Fruit fly (Drosophila melanogaster) whole organism, embryonic: Measurements from ENCODE around the gene mRpL19.

ENCODE experiments used
- Atf-2 ChIP-seq: fragments of 200-800 bp; sonication (Bioruptor generic); optimal IDR thresholded peaks from 2 replicates; lab custom pipeline; 2016; ENCODE audit warnings: missing biosample characterization, missing genetic modification characterization
- B-H1 ChIP-seq: fragments of 200-800 bp; sonication (Bioruptor generic); IDR thresholded peaks from 3 replicates; pipeline ENCODE4 v1.3.6; 2022; ENCODE audit warnings: missing biosample characterization, missing genetic modification characterization
- CG13624 ChIP-seq: fragments of 200-800 bp; sonication (Bioruptor generic); optimal IDR thresholded peaks from 2 replicates; lab custom pipeline; 2016; ENCODE audit warnings: missing biosample characterization, missing genetic modification characterization
- CG14441 ChIP-seq: fragments of 200-800 bp; sonication (Bioruptor generic); IDR thresholded peaks from 2 replicates; pipeline ENCODE4 v1.3.6; 2022; ENCODE audit warnings: missing biosample characterization, missing genetic modification characterization
- CG14965 ChIP-seq: fragments of 200-800 bp; sonication (Bioruptor generic); optimal IDR thresholded peaks from 2 replicates; lab custom pipeline; 2016; ENCODE audit warnings: missing biosample characterization, missing genetic modification characterization, borderline replicate concordance
- CG15479 ChIP-seq: fragments of 200-800 bp; sonication (Bioruptor generic); optimal IDR thresholded peaks from 3 replicates; lab custom pipeline; 2019; ENCODE audit warnings: missing biosample characterization, mild to moderate bottlenecking, missing genetic modification characterization, moderate library complexity
- CG15514 ChIP-seq: fragments of 200-800 bp; sonication (Bioruptor generic); optimal IDR thresholded peaks from 3 replicates; lab custom pipeline; 2017; ENCODE audit warnings: missing biosample characterization, missing genetic modification characterization, mild to moderate bottlenecking, moderate library complexity, missing genetic modification reagents
- CG16815 ChIP-seq: fragments of 200-800 bp; sonication (Bioruptor generic); optimal IDR thresholded peaks from 3 replicates; lab custom pipeline; 2017; ENCODE audit warnings: missing biosample characterization, mild to moderate bottlenecking, missing genetic modification characterization
- CG17568 ChIP-seq: fragments of 200-800 bp; sonication (Bioruptor generic); optimal IDR thresholded peaks from 2 replicates; lab custom pipeline; 2018; ENCODE audit warnings: missing biosample characterization, mild to moderate bottlenecking, missing genetic modification characterization, moderate library complexity
- CG1792 ChIP-seq: fragments of 200-800 bp; sonication (Bioruptor generic); optimal IDR thresholded peaks from 2 replicates; lab custom pipeline; 2016; ENCODE audit warnings: missing biosample characterization, missing genetic modification characterization
- CG2712 ChIP-seq: fragments of 200-800 bp; optimal IDR thresholded peaks from 3 replicates; lab custom pipeline; 2019; ENCODE audit warnings: missing biosample characterization, mild to moderate bottlenecking, missing genetic modification characterization, moderate library complexity
- CG30431 ChIP-seq: fragments of 200-800 bp; sonication (Bioruptor generic); optimal IDR thresholded peaks from 2 replicates; lab custom pipeline; 2017; ENCODE audit warnings: missing biosample characterization, missing genetic modification characterization
- CG42726 ChIP-seq: fragments of 200-800 bp; sonication (Bioruptor generic); IDR thresholded peaks from 2 replicates; pipeline ENCODE4 v1.3.6; 2022; ENCODE audit warnings: missing biosample characterization, missing genetic modification characterization; ENCODE audit not compliant: partially characterized antibody
- CG43689 ChIP-seq: fragments of 200-800 bp; sonication (Bioruptor generic); IDR thresholded peaks from 2 replicates; pipeline ENCODE4 v1.3.6; 2022; ENCODE audit warnings: missing biosample characterization, missing genetic modification characterization
- CG6254 ChIP-seq: fragments of 200-800 bp; sonication (Bioruptor generic); optimal IDR thresholded peaks from 3 replicates; lab custom pipeline; 2017; ENCODE audit warnings: mild to moderate bottlenecking, missing biosample characterization, missing genetic modification reagents, missing genetic modification characterization
- CTCF ChIP-seq: fragments of 200-800 bp; sonication (Bioruptor generic); optimal IDR thresholded peaks from 2 replicates; lab custom pipeline; 2017; ENCODE audit warnings: missing biosample characterization, mild to moderate bottlenecking, missing genetic modification characterization, moderate library complexity
- CrebB ChIP-seq: fragments of 200-800 bp; sonication (Bioruptor generic); optimal IDR thresholded peaks from 3 replicates; lab custom pipeline; 2018; ENCODE audit warnings: missing biosample characterization, mild to moderate bottlenecking, missing genetic modification characterization
- Dad ChIP-seq: fragments of 200-800 bp; sonication (Bioruptor generic); optimal IDR thresholded peaks from 3 replicates; lab custom pipeline; 2016; ENCODE audit warnings: missing biosample characterization, missing genetic modification characterization
- Hand ChIP-seq: fragments of 200-800 bp; sonication (Bioruptor generic); optimal IDR thresholded peaks from 2 replicates; lab custom pipeline; 2017; ENCODE audit warnings: mild to moderate bottlenecking, missing biosample characterization, missing genetic modification reagents, missing genetic modification characterization
- Max ChIP-seq: fragments of 200-800 bp; sonication (Bioruptor generic); optimal IDR thresholded peaks from 2 replicates; lab custom pipeline; 2016; ENCODE audit warnings: missing biosample characterization, mild to moderate bottlenecking, missing genetic modification characterization
- Mrtf ChIP-seq: fragments of 200-800 bp; sonication (Bioruptor generic); IDR thresholded peaks from 3 replicates; pipeline ENCODE4 v1.3.6; 2022; ENCODE audit warnings: missing biosample characterization, missing genetic modification characterization
- NFAT ChIP-seq: fragments of 200-800 bp; sonication (Bioruptor generic); IDR thresholded peaks from 2 replicates; pipeline ENCODE4 v1.3.6; 2022; ENCODE audit warnings: missing biosample characterization, missing genetic modification characterization
- PHDP ChIP-seq: fragments of 200-800 bp; sonication (Bioruptor generic); optimal IDR thresholded peaks from 3 replicates; lab custom pipeline; 2018; ENCODE audit warnings: missing biosample characterization, mild to moderate bottlenecking, missing genetic modification characterization, moderate library complexity
- Ptx1 ChIP-seq: fragments of 200-800 bp; sonication (Bioruptor generic); IDR thresholded peaks from 2 replicates; pipeline ENCODE4 v1.3.6; 2022; ENCODE audit warnings: missing biosample characterization, missing genetic modification characterization
- Trl ChIP-seq, 3 experiments: fragments of >200 bp in 2 of 3; fragments of 200-800 bp in 1 of 3; sonication (Bioruptor generic) in 1 of 3; optimal IDR thresholded peaks; 2 replicates in 1 of 3; 3 replicates in 2 of 3; lab custom pipeline; 2016 to 2017; ENCODE audit warnings: missing biosample characterization in 1 of 3, missing genetic modification characterization in 1 of 3
- bab2 ChIP-seq: fragments of 200-800 bp; sonication (Bioruptor generic); optimal IDR thresholded peaks from 2 replicates; lab custom pipeline; 2016; ENCODE audit warnings: missing biosample characterization, missing genetic modification characterization
- cg ChIP-seq: fragments of 200-800 bp; sonication (Bioruptor generic); optimal IDR thresholded peaks from 3 replicates; lab custom pipeline; 2019; ENCODE audit warnings: missing biosample characterization, mild to moderate bottlenecking, missing genetic modification characterization, moderate library complexity
- corto ChIP-seq: fragments of 200-800 bp; sonication (Bioruptor generic); optimal IDR thresholded peaks from 2 replicates; lab custom pipeline; 2016; ENCODE audit warnings: missing biosample characterization, mild to moderate bottlenecking, missing genetic modification characterization, moderate library complexity
- dan ChIP-seq: fragments of 200-800 bp; sonication (Bioruptor generic); IDR thresholded peaks from 2 replicates; pipeline ENCODE4 v1.3.6; 2022; ENCODE audit warnings: missing biosample characterization, missing genetic modification characterization
- exex ChIP-seq: fragments of 200-800 bp; sonication (Bioruptor generic); optimal IDR thresholded peaks from 4 replicates; lab custom pipeline; 2018; ENCODE audit warnings: missing biosample characterization, mild to moderate bottlenecking, missing genetic modification characterization, moderate library complexity
- ftz-f1 ChIP-seq: fragments of 200-800 bp; sonication (Bioruptor generic); optimal IDR thresholded peaks from 2 replicates; lab custom pipeline; 2016; ENCODE audit warnings: missing biosample characterization, missing genetic modification characterization
- gro ChIP-seq: fragments of 200-800 bp; sonication (Bioruptor generic); optimal IDR thresholded peaks from 2 replicates; lab custom pipeline; 2016; ENCODE audit warnings: missing biosample characterization, missing genetic modification characterization
- gsb-n ChIP-seq: fragments of 200-800 bp; sonication (Bioruptor generic); optimal IDR thresholded peaks from 3 replicates; lab custom pipeline; 2018; ENCODE audit warnings: missing biosample characterization, mild to moderate bottlenecking, missing genetic modification characterization
- hb ChIP-seq: fragments of 200-800 bp; sonication (Bioruptor generic); IDR thresholded peaks from 3 replicates; pipeline ENCODE4 v1.3.6; 2022; ENCODE audit warnings: missing biosample characterization, missing genetic modification characterization; ENCODE audit not compliant: partially characterized antibody
- knrl ChIP-seq: fragments of 200-800 bp; sonication (Bioruptor generic); IDR thresholded peaks from 3 replicates; pipeline ENCODE4 v1.3.6; 2022; ENCODE audit warnings: missing biosample characterization, missing genetic modification characterization; ENCODE audit not compliant: partially characterized antibody
- mirr ChIP-seq: fragments of 200-800 bp; sonication (Bioruptor generic); optimal IDR thresholded peaks from 3 replicates; lab custom pipeline; 2018; ENCODE audit warnings: missing biosample characterization, mild to moderate bottlenecking, missing genetic modification characterization
- nom ChIP-seq: fragments of 200-800 bp; sonication (Bioruptor generic); optimal IDR thresholded peaks from 2 replicates; lab custom pipeline; 2017; ENCODE audit warnings: missing biosample characterization, missing genetic modification characterization, mild to moderate bottlenecking, moderate library complexity, missing genetic modification reagents
- odd ChIP-seq: fragments of 200-800 bp; sonication (Bioruptor generic); optimal IDR thresholded peaks from 2 replicates; lab custom pipeline; 2017; ENCODE audit warnings: missing biosample characterization, mild to moderate bottlenecking, missing genetic modification characterization
- pfk ChIP-seq: fragments of 200-800 bp; sonication (Bioruptor generic); optimal IDR thresholded peaks from 2 replicates; lab custom pipeline; 2018; ENCODE audit warnings: missing biosample characterization, mild to moderate bottlenecking, missing genetic modification characterization, moderate library complexity
- pho ChIP-seq: fragments of 200-800 bp; sonication (Bioruptor generic); optimal IDR thresholded peaks from 2 replicates; lab custom pipeline; 2016; ENCODE audit warnings: missing biosample characterization, missing genetic modification characterization
- salm ChIP-seq: fragments of 200-800 bp; sonication (Bioruptor generic); optimal IDR thresholded peaks from 2 replicates; lab custom pipeline; 2018; ENCODE audit warnings: missing biosample characterization, mild to moderate bottlenecking, missing genetic modification characterization
- slou ChIP-seq: fragments of 200-800 bp; sonication (Bioruptor generic); optimal IDR thresholded peaks from 3 replicates; lab custom pipeline; 2016; ENCODE audit warnings: missing biosample characterization, missing genetic modification characterization
- tio ChIP-seq: fragments of 200-800 bp; sonication (Bioruptor generic); optimal IDR thresholded peaks from 2 replicates; lab custom pipeline; 2017; ENCODE audit warnings: missing biosample characterization, missing genetic modification characterization, inconsistent platforms
- ttk ChIP-seq: fragments of 200-800 bp; sonication (Bioruptor generic); IDR thresholded peaks from 2 replicates; pipeline ENCODE4 v2.1.2; 2022; ENCODE audit warnings: missing biosample characterization, missing genetic modification characterization
- tup ChIP-seq: fragments of 200-800 bp; sonication (Bioruptor generic); optimal IDR thresholded peaks from 2 replicates; lab custom pipeline; 2016; ENCODE audit warnings: missing biosample characterization, mild to moderate bottlenecking, missing genetic modification characterization, moderate library complexity
- unc-4 ChIP-seq: fragments of 200-800 bp; sonication (Bioruptor generic); IDR thresholded peaks from 2 replicates; pipeline ENCODE4 v1.3.6; 2022; ENCODE audit warnings: missing biosample characterization, missing genetic modification characterization; ENCODE audit not compliant: partially characterized antibody
- vvl ChIP-seq: fragments of 200-800 bp; sonication (Bioruptor generic); IDR thresholded peaks from 2 replicates; pipeline ENCODE4 v1.3.6; 2022; ENCODE audit warnings: missing biosample characterization, missing genetic modification characterization
- wek ChIP-seq: fragments of 200-800 bp; sonication (Bioruptor generic); optimal IDR thresholded peaks from 3 replicates; lab custom pipeline; 2018; ENCODE audit warnings: missing biosample characterization, mild to moderate bottlenecking, missing genetic modification characterization, moderate library complexity

The mRpL19 gene

dm6 chr3R:8670529-8671491, 3.1 kb upstream of the mRpL19 start, which contains the start of gene p (continued):
- peak; percentile 15 for TF ChIP-seq CrebB (tag; lab: Kevin White, UChicago)
- TF ChIP-seq CG13624, result peak; percentile 14
- TF ChIP-seq CG14441 (GFP tag; lab: Robert Waterston, UW), result no peak
- TF ChIP-seq CG16815, result peak; percentile 6
- TF ChIP-seq Atf-2 (GFP tag; lab: Kevin White, UChicago), result no peak
- TF ChIP-seq CG42726 (GFP tag; lab: Robert Waterston, UW), result no peak
- no peak for TF ChIP-seq cg (GFP tag; lab: Kevin White, UChicago)
- TF ChIP-seq tio (GFP tag; lab: Kevin White, UChicago), result peak; percentile 33
- peak; percentile 22 for TF ChIP-seq bab2
- TF ChIP-seq CG15514 (GFP tag; lab: Kevin White, UChicago), result peak; percentile 4
- TF ChIP-seq CG6254 (GFP tag; lab: Kevin White, UChicago), result peak; percentile 26
- no peak for TF ChIP-seq tup
- no peak; the same call in 2 of the 3 replicates for TF ChIP-seq B-H1 (GFP tag; lab: Robert Waterston, UW)
- no peak for TF ChIP-seq unc-4 (GFP tag; lab: Robert Waterston, UW)
- TF ChIP-seq CG14965 (GFP tag; lab: Kevin White, UChicago), result no peak
- TF ChIP-seq ftz-f1, result no peak
- peak; percentile 68 for TF ChIP-seq CG15479 (GFP tag; lab: Kevin White, UChicago)
- no peak for TF ChIP-seq Trl (optimal IDR thresholded peaks at IDR 0.05; lab: Kevin White, UChicago)
- peak; percentile 27 for TF ChIP-seq Trl (GFP tag; optimal IDR thresholded peaks at IDR 0.05; lab: Kevin White, UChicago)
- peak; percentile 14 for TF ChIP-seq CG2712 (tag; lab: Kevin White, UChicago)
- no peak for TF ChIP-seq Max (GFP tag; lab: Kevin White, UChicago)
- TF ChIP-seq CG1792 (GFP tag; lab: Kevin White, UChicago), result no peak
- peak; percentile 42 for TF ChIP-seq odd
- no peak for TF ChIP-seq CG43689
- no peak for TF ChIP-seq NFAT (GFP tag; lab: Robert Waterston, UW)
- TF ChIP-seq pfk (GFP tag; lab: Kevin White, UChicago), result peak; percentile 30
- TF ChIP-seq wek (GFP tag; lab: Kevin White, UChicago), result peak; percentile 39
- TF ChIP-seq Ptx1 (GFP tag; lab: Robert Waterston, UW), result 0 out of 2 replicates have a peak, but pooled peaks have one; percentile 43
- no peak for TF ChIP-seq slou (GFP tag; lab: Kevin White, UChicago)
- peak; percentile 51 for TF ChIP-seq vvl (GFP tag; lab: Robert Waterston, UW)
- no peak for TF ChIP-seq gro (GFP tag; lab: Kevin White, UChicago)
- no peak for TF ChIP-seq knrl (GFP tag; lab: Robert Waterston, UW)
- no peak for TF ChIP-seq corto (GFP tag; lab: Kevin White, UChicago)
- TF ChIP-seq CG30431 (GFP tag; lab: Kevin White, UChicago), result no peak
- peak; percentile 5 for TF ChIP-seq Hand (GFP tag; lab: Kevin White, UChicago)
- peak; percentile 37 for TF ChIP-seq Dad
- TF ChIP-seq Mrtf (GFP tag; lab: Robert Waterston, UW), result no peak
- TF ChIP-seq pho, result no peak
- peak; percentile 11 for TF ChIP-seq CTCF (GFP tag; lab: Kevin White, UChicago)
- peak; percentile 56 for TF ChIP-seq PHDP (tag; lab: Kevin White, UChicago)
- no peak for TF ChIP-seq hb (GFP tag; lab: Robert Waterston, UW)
- peak; percentile 34 for TF ChIP-seq mirr (GFP tag; lab: Kevin White, UChicago)
- TF ChIP-seq salm (tag; lab: Kevin White, UChicago), result peak; percentile 64
- TF ChIP-seq ttk (GFP tag; lab: Robert Waterston, UW), result peak; percentile 37; the same call in 1 of the 2 replicates
- TF ChIP-seq exex (tag; lab: Kevin White, UChicago), result peak; percentile 87
- no peak for TF ChIP-seq dan (GFP tag; lab: Robert Waterston, UW)
- peak; percentile 54 for TF ChIP-seq CG17568 (GFP tag; lab: Kevin White, UChicago)
- no peak for TF ChIP-seq gsb-n
- no peak for TF ChIP-seq nom (GFP tag; lab: Kevin White, UChicago)
